Worm (Caenorhabditis elegans): ENCODE data around the gene Y71H2B.5.
"Not testable (repeated sequence)": the region's sequence is repeated elsewhere in the genome, so short reads cannot be mapped to it uniquely, and the experiment has no call there.

- TF ChIP-seq flt-1 (GFP tag; IDR thresholded peaks at IDR 0.05); med-1 (GFP tag; optimal IDR thresholded peaks at IDR 0.05; ENCODE audit: insufficient read depth); klf-2 (GFP tag; conservative IDR thresholded peaks at IDR 0.05): not testable (repeated sequence)
These were observed at the start of gene Y71H2B.5 for ce11 chrIII:2607717-2608116.
